Worm (Caenorhabditis elegans) whole organism, mixed stage, embryonic: ENCODE data around the gene srt-69.

Experiments used
- M03D4.4 ChIP-seq: sonication (generic microtip); optimal IDR thresholded peaks from 2 replicates; lab custom pipeline; 2017; ENCODE audit warnings: mild to moderate bottlenecking, missing genetic modification characterization, missing compliant biosample characterization
- bed-3 ChIP-seq: fragments of 200-800 bp; sonication (Bioruptor generic); optimal IDR thresholded peaks from 3 replicates; lab custom pipeline; 2018; ENCODE audit warnings: mild to moderate bottlenecking, missing genetic modification characterization, moderate library complexity, missing compliant biosample characterization
- blmp-1 ChIP-seq: fragments of 150-350 bp; optimal IDR thresholded peaks from 2 replicates; lab custom pipeline; 2014; ENCODE audit warnings: missing biosample characterization, missing genetic modification characterization
- ceh-39 ChIP-seq: fragments of 150-350 bp; optimal IDR thresholded peaks from 2 replicates; lab custom pipeline; 2014; ENCODE audit warnings: missing biosample characterization, missing genetic modification characterization
- ceh-43 ChIP-seq: fragments of 200-800 bp; sonication (Bioruptor generic); optimal IDR thresholded peaks from 2 replicates; lab custom pipeline; 2018; ENCODE audit warnings: mild to moderate bottlenecking, missing genetic modification characterization, moderate library complexity, missing compliant biosample characterization
- ceh-83 ChIP-seq: fragments of 200-800 bp; sonication (Bioruptor generic); optimal IDR thresholded peaks from 2 replicates; lab custom pipeline; 2018; ENCODE audit warnings: mild to moderate bottlenecking, missing genetic modification characterization, missing compliant biosample characterization
- ces-1 ChIP-seq: fragments of 150-350 bp; optimal IDR thresholded peaks from 2 replicates; lab custom pipeline; 2014; ENCODE audit warnings: missing biosample characterization, missing genetic modification reagents, missing genetic modification characterization
- drap-1 ChIP-seq: fragments of 200-800 bp; sonication (Bioruptor generic); optimal IDR thresholded peaks from 3 replicates; lab custom pipeline; 2018; ENCODE audit warnings: mild to moderate bottlenecking, missing genetic modification characterization, missing compliant biosample characterization
- elt-1 ChIP-seq: sonication (generic microtip); optimal IDR thresholded peaks from 2 replicates; lab custom pipeline; 2017; ENCODE audit warnings: missing genetic modification characterization, mild to moderate bottlenecking, missing compliant biosample characterization, antibody characterized with exemption, moderate library complexity, borderline replicate concordance; ENCODE audit not compliant: insufficient read depth
- elt-3 ChIP-seq: fragments of 150-350 bp; optimal IDR thresholded peaks from 2 replicates; lab custom pipeline; 2014; ENCODE audit warnings: missing biosample characterization, missing genetic modification characterization
- flh-1 ChIP-seq: fragments of 200-800 bp; sonication (Bioruptor generic); optimal IDR thresholded peaks from 2 replicates; lab custom pipeline; 2018; ENCODE audit warnings: mild to moderate bottlenecking, missing genetic modification characterization, moderate library complexity, missing compliant biosample characterization
- ham-2 ChIP-seq: fragments of 200-800 bp; sonication (Bioruptor generic); optimal IDR thresholded peaks from 2 replicates; lab custom pipeline; 2018; ENCODE audit warnings: mild to moderate bottlenecking, missing genetic modification characterization, missing compliant biosample characterization
- lin-13 ChIP-seq: fragments of 150-350 bp; optimal IDR thresholded peaks from 2 replicates; lab custom pipeline; 2014; ENCODE audit warnings: missing biosample characterization, missing genetic modification characterization
- lin-32 ChIP-seq: fragments of 200-800 bp; sonication (Bioruptor generic); optimal IDR thresholded peaks from 2 replicates; lab custom pipeline; 2018; ENCODE audit warnings: mild to moderate bottlenecking, missing genetic modification characterization, missing compliant biosample characterization
- lsy-2 ChIP-seq: fragments of 150-350 bp; optimal IDR thresholded peaks from 2 replicates; lab custom pipeline; 2014; ENCODE audit warnings: missing biosample characterization, missing genetic modification characterization
- mab-5 ChIP-seq: fragments of 150-350 bp; optimal IDR thresholded peaks from 2 replicates; lab custom pipeline; 2014; ENCODE audit warnings: missing biosample characterization, missing genetic modification characterization
- mep-1 ChIP-seq: fragments of 150-350 bp; optimal IDR thresholded peaks from 2 replicates; lab custom pipeline; 2017; ENCODE audit warnings: missing biosample characterization, missing genetic modification reagents, missing genetic modification characterization, inconsistent platforms
- mls-2 ChIP-seq: sonication (generic microtip); optimal IDR thresholded peaks from 2 replicates; lab custom pipeline; 2016; ENCODE audit warnings: mild to moderate bottlenecking, missing genetic modification characterization, moderate library complexity, missing compliant biosample characterization
- nhr-12 ChIP-seq: fragments of 150-350 bp; optimal IDR thresholded peaks from 2 replicates; lab custom pipeline; 2014; ENCODE audit warnings: missing biosample characterization, missing genetic modification characterization
- nhr-2 ChIP-seq: fragments of 150-350 bp; optimal IDR thresholded peaks from 2 replicates; lab custom pipeline; 2014; ENCODE audit warnings: missing biosample characterization, missing genetic modification characterization
- nhr-237 ChIP-seq: fragments of 150-350 bp; optimal IDR thresholded peaks from 2 replicates; lab custom pipeline; 2014; ENCODE audit warnings: missing biosample characterization, missing genetic modification characterization
- nhr-28 ChIP-seq: fragments of 150-350 bp; optimal IDR thresholded peaks from 2 replicates; lab custom pipeline; 2014; ENCODE audit warnings: missing biosample characterization, missing genetic modification characterization
- nhr-76 ChIP-seq: sonication (generic microtip); optimal IDR thresholded peaks from 2 replicates; lab custom pipeline; 2017; ENCODE audit warnings: missing biosample characterization, missing genetic modification characterization
- pha-4 ChIP-seq: fragments of 150-350 bp; optimal IDR thresholded peaks from 2 replicates; lab custom pipeline; 2018; ENCODE audit warnings: missing biosample characterization, missing genetic modification reagents, missing genetic modification characterization
- sem-2 ChIP-seq: fragments of 200-800 bp; sonication (Bioruptor generic); optimal IDR thresholded peaks from 2 replicates; lab custom pipeline; 2018; ENCODE audit warnings: mild to moderate bottlenecking, missing genetic modification characterization, missing compliant biosample characterization
- snpc-4 ChIP-seq: fragments of 150-350 bp; optimal IDR thresholded peaks from 2 replicates; lab custom pipeline; 2014; ENCODE audit warnings: missing biosample characterization, missing genetic modification characterization
- sptf-1 ChIP-seq: sonication (generic microtip); optimal IDR thresholded peaks from 2 replicates; lab custom pipeline; 2017; ENCODE audit warnings: mild to moderate bottlenecking, missing genetic modification characterization, moderate library complexity, missing compliant biosample characterization
- tbx-8 ChIP-seq: fragments of 200-800 bp; sonication (Bioruptor generic); optimal IDR thresholded peaks from 2 replicates; lab custom pipeline; 2018; ENCODE audit warnings: mild to moderate bottlenecking, missing genetic modification characterization, moderate library complexity, missing compliant biosample characterization
- unc-120 ChIP-seq: sonication (generic microtip); optimal IDR thresholded peaks from 2 replicates; lab custom pipeline; 2017; ENCODE audit warnings: missing genetic modification characterization, missing compliant biosample characterization; ENCODE audit not compliant: poor library complexity, severe bottlenecking
- unc-39 ChIP-seq: fragments of 150-350 bp; optimal IDR thresholded peaks from 2 replicates; lab custom pipeline; 2014; ENCODE audit warnings: missing biosample characterization, missing genetic modification characterization
- unc-62 ChIP-seq: fragments of 150-350 bp; optimal IDR thresholded peaks from 2 replicates; lab custom pipeline; 2014; ENCODE audit warnings: missing biosample characterization, missing genetic modification reagents, missing genetic modification characterization
- zip-8 ChIP-seq: fragments of 150-350 bp; optimal IDR thresholded peaks from 2 replicates; lab custom pipeline; 2014; ENCODE audit warnings: missing biosample characterization, missing genetic modification characterization
- ztf-11 ChIP-seq: fragments of 150-350 bp; optimal IDR thresholded peaks from 2 replicates; lab custom pipeline; 2014; ENCODE audit warnings: missing biosample characterization, missing genetic modification characterization

Gene srt-69

DNA sequence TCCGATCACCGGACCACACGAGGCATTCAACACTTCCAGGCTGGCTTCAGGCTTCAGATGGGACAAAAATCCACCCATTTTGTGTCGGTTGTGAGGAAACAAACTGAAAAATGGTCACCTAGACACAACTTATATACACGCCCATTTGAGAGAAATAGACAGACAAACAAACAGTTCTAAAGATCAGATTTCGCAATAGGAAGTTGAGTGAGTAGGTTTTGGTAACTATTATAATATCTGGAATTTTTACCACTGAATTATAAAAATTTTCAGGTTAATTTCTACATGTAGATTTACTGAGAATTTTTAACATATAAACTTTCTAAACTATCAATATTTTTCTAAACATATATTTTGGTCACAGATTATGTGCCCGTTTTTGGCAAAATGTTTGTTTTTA is 31.7 kb downstream of the srt-69 start, which contains the start of gene cest-32:
Gene cest-32 (minus strand): TSS at position 115 of the 400 bp plus-strand sequence.
- TF ChIP-seq ces-1 (GFP tag; lab: Kevin White, UChicago) (no peak), unc-62 (GFP tag; lab: Kevin White, UChicago) (no peak), snpc-4 (tag; lab: Kevin White, UChicago) (no peak), zip-8 (no peak), unc-39 (no peak), nhr-28 (no peak), sptf-1 (tag; lab: Kevin White, UChicago) (no peak), M03D4.4 (tag; lab: Kevin White, UChicago) (no peak), lin-32 (no peak), blmp-1 (tag; lab: Kevin White, UChicago) (no peak), flh-1 (GFP tag; lab: Kevin White, UChicago) (no peak), mab-5 (tag; lab: Kevin White, UChicago) (no peak), elt-3 (tag; lab: Kevin White, UChicago) (no peak), bed-3 (GFP tag; lab: Kevin White, UChicago) (no peak), tbx-8 (GFP tag; lab: Kevin White, UChicago) (no peak), unc-120 (tag; lab: Kevin White, UChicago) (no peak), nhr-237 (no peak)

- TF ChIP-seq ceh-39 (tag; lab: Kevin White, UChicago), result no peak
- TF ChIP-seq lin-13 (tag; lab: Kevin White, UChicago), result no peak
- no peak for TF ChIP-seq nhr-12
- no peak for TF ChIP-seq mls-2 (tag; lab: Kevin White, UChicago)
- TF ChIP-seq elt-3 (tag; lab: Kevin White, UChicago), result no peak
- no peak for TF ChIP-seq ham-2 (GFP tag; lab: Kevin White, UChicago)
- no peak for TF ChIP-seq blmp-1 (tag; lab: Kevin White, UChicago)
- TF ChIP-seq unc-39, result no peak
- TF ChIP-seq ztf-11 (tag; lab: Kevin White, UChicago), result no peak
- no peak for TF ChIP-seq lin-32
- TF ChIP-seq nhr-2 (tag; lab: Kevin White, UChicago), result no peak
- no peak for TF ChIP-seq unc-120 (tag; lab: Kevin White, UChicago)
- no peak for TF ChIP-seq tbx-8 (GFP tag; lab: Kevin White, UChicago)
- no peak for TF ChIP-seq drap-1 (GFP tag; lab: Kevin White, UChicago)
- no peak for TF ChIP-seq nhr-237
- TF ChIP-seq ces-1 (GFP tag; lab: Kevin White, UChicago), result no peak
- no peak for TF ChIP-seq sem-2 (GFP tag; lab: Kevin White, UChicago)
- TF ChIP-seq lsy-2 (tag; lab: Kevin White, UChicago), result no peak
- no peak for TF ChIP-seq nhr-76
Measured at ce11 chrV:5228513-5228912, 37.0 kb downstream of the srt-69 start.

DNA sequence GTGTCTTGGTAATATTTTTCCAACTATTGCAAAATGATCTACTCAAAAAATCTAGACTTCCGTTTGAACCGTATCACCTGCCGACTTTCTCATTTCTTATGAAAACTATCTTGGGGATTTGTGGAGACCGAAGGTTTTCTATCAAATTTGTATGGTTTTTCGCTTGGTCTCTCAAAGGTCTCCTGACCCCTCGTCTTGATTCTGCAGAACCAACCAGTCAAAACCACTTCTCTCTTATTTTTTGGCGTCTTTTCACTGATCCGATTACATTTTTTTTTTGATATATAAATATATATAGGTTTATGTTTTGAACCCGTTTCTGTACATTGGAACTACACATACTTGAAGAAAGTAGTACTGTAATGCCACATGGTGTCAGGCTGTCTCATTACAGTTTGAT is 39.8 kb downstream of the srt-69 start:
- no peak for TF ChIP-seq ceh-83 (GFP tag; lab: Kevin White, UChicago)
- no peak for TF ChIP-seq ces-1 (GFP tag; lab: Kevin White, UChicago)
- no peak for TF ChIP-seq pha-4 (tag; lab: Kevin White, UChicago)
- TF ChIP-seq mab-5 (tag; lab: Kevin White, UChicago), result no peak
- TF ChIP-seq ceh-43, result no peak
- no peak for TF ChIP-seq nhr-28
- no peak for TF ChIP-seq blmp-1 (tag; lab: Kevin White, UChicago)
- TF ChIP-seq M03D4.4 (tag; lab: Kevin White, UChicago), result no peak
- no peak for TF ChIP-seq unc-120 (tag; lab: Kevin White, UChicago)
- no peak for TF ChIP-seq nhr-2 (tag; lab: Kevin White, UChicago)
- TF ChIP-seq sem-2 (GFP tag; lab: Kevin White, UChicago), result no peak
- no peak for TF ChIP-seq nhr-12
- TF ChIP-seq lin-13 (tag; lab: Kevin White, UChicago), result no peak

- TF ChIP-seq mls-2 (tag; lab: Kevin White, UChicago), result no peak
- TF ChIP-seq elt-1, result no peak
- TF ChIP-seq elt-3 (tag; lab: Kevin White, UChicago), result no peak
- TF ChIP-seq lin-13 (tag; lab: Kevin White, UChicago), result no peak
- no peak for TF ChIP-seq nhr-28
- no peak for TF ChIP-seq ceh-83 (GFP tag; lab: Kevin White, UChicago)
- no peak for TF ChIP-seq nhr-76
- no peak for TF ChIP-seq flh-1 (GFP tag; lab: Kevin White, UChicago)
- TF ChIP-seq mep-1, result no peak
- TF ChIP-seq ztf-11 (tag; lab: Kevin White, UChicago), result no peak
- no peak for TF ChIP-seq sptf-1 (tag; lab: Kevin White, UChicago)
- no peak for TF ChIP-seq unc-39
- no peak for TF ChIP-seq ceh-43
- no peak for TF ChIP-seq snpc-4 (tag; lab: Kevin White, UChicago)
- TF ChIP-seq nhr-2 (tag; lab: Kevin White, UChicago), result no peak
- TF ChIP-seq unc-120 (tag; lab: Kevin White, UChicago), result no peak
- TF ChIP-seq tbx-8 (GFP tag; lab: Kevin White, UChicago), result no peak
Measured at ce11 chrV:5223044-5223443, 42.4 kb downstream of the srt-69 start, which contains the start of gene Y49G5B.1. Gene Y49G5B.1, plus strand, starts transcription at chrV:5223367.
